Fruit fly (Drosophila melanogaster): ENCODE results near the gene His2Av.
A peak's percentile ranks its signal among the peaks of the same experiment; 100 is the strongest.

The His2Av gene

DNA sequence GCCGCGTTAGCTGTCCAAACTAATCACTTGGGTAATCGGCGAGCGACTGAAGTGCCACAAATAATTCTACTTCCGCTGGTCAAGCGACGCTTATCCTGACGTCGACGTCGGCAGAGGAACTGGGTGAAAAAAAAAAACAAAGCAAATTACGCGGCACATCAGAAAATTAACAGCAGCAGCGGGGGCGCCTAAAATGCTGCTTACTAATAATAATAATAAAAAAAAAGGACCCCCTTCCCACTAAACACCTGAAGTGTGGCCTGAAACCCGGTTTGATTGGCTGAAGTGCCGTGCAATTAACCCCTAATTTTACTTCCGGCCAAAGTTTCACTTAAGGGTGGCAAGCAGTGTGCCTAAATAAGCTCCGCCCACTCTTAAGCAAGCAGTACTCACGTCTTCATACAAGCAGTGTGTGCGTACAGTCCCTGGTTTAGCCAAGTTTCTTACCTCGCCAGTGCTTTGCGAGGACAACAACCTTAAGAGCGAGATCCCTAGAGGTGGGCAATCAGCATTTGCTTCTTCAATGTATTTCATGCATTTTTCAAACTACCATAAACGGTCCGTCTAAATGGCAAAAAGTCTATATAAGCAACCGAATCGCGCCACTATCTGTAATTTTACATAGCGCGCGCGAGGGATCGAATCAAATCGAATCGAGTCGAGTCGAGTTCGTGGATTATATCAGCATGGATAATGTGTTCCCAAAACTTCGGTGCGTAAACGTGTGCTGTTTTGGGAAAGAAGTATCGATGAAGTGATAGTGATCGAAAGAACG, 14.6 kb downstream of the His2Av start, which contains the start of the genes ro and T48 (continued):
- TF ChIP-seq Taf1 (GFP tag; IDR thresholded peaks at IDR 0.05) (no peak), CG9932 (GFP tag; IDR thresholded peaks at IDR 0.05) (peak; percentile 73), CG10959 (GFP tag; IDR thresholded peaks at IDR 0.05) (no peak), sna (GFP tag; IDR thresholded peaks at IDR 0.05; ENCODE audit: partially characterized antibody) (no peak), CG12769 (tag; optimal IDR thresholded peaks at IDR 0.05) (peak; percentile 81), fd96Cb (tag; optimal IDR thresholded peaks at IDR 0.05) (no peak), CG11085 (GFP tag; IDR thresholded peaks at IDR 0.05) (peak; percentile 42; the same call in 1 of the 2 replicates), Kr (GFP tag; optimal IDR thresholded peaks at IDR 0.05) (no peak), CG12659 (GFP tag; optimal IDR thresholded peaks at IDR 0.05) (peak; percentile 75), CG17912 (GFP tag; optimal IDR thresholded peaks at IDR 0.05) (peak; percentile 63), chif (GFP tag; optimal IDR thresholded peaks at IDR 0.05) (peak; percentile 44 to 53), CG13424 (tag; optimal IDR thresholded peaks at IDR 0.05) (peak; percentile 42), tup (GFP tag; optimal IDR thresholded peaks at IDR 0.05) (peak; percentile 51), CG3281 (GFP tag; optimal IDR thresholded peaks at IDR 0.05) (no peak), rib (GFP tag; IDR thresholded peaks at IDR 0.05) (no peak), CG11456 (GFP tag; IDR thresholded peaks at IDR 0.05) (peak; percentile 77; the same call in 2 of the 3 replicates), row (GFP tag; IDR thresholded peaks at IDR 0.05) (peak; percentile 46), CG14860 (GFP tag; IDR thresholded peaks at IDR 0.05; ENCODE audit: partially characterized antibody) (0 out of 3 replicates have a peak, but pooled peaks have one; percentile 8), pb (GFP tag; optimal IDR thresholded peaks at IDR 0.05) (peak; percentile 38), CG6254 (GFP tag; optimal IDR thresholded peaks at IDR 0.05) (no peak), abd-A (tag; optimal IDR thresholded peaks at IDR 0.05) (peak; percentile 60), Six4 (GFP tag; optimal IDR thresholded peaks at IDR 0.05) (peak; percentile 31), chinmo (GFP tag; IDR thresholded peaks at IDR 0.05; ENCODE audit: partially characterized antibody) (peak; percentile 91; the same call in 3 of the 4 replicates), wek (GFP tag; optimal IDR thresholded peaks at IDR 0.05) (no peak), CG4424 (GFP tag; optimal IDR thresholded peaks at IDR 0.05) (peak; percentile 59), CG17186 (GFP tag; optimal IDR thresholded peaks at IDR 0.05) (peak; percentile 5), Dbx (GFP tag; IDR thresholded peaks at IDR 0.05) (peak; percentile 66; the same call in 2 of the 3 replicates), Trl (optimal IDR thresholded peaks at IDR 0.05) (no peak), Trl (GFP tag; optimal IDR thresholded peaks at IDR 0.05) (peak; percentile 67), Stat92E (GFP tag; optimal IDR thresholded peaks at IDR 0.05) (peak in 1 of 3 experiments; percentile 87), ash1 (GFP tag; optimal IDR thresholded peaks at IDR 0.05) (peak; percentile 39), MTF-1 (GFP tag; optimal IDR thresholded peaks at IDR 0.05; ENCODE audit: borderline replicate concordance) (peak; percentile 10), CG33213 (GFP tag; optimal IDR thresholded peaks at IDR 0.05) (peak; percentile 98), vfl (GFP tag; optimal IDR thresholded peaks at IDR 0.05) (peak; percentile 9), CG9609 (GFP tag; optimal IDR thresholded peaks at IDR 0.05) (peak; percentile 37), CG8089 (GFP tag; optimal IDR thresholded peaks at IDR 0.05) (peak; percentile 46), trem (tag; optimal IDR thresholded peaks at IDR 0.05) (peak; percentile 84), CG5245 (GFP tag; optimal IDR thresholded peaks at IDR 0.05) (peak; percentile 22), Nf-YB (GFP tag; optimal IDR thresholded peaks at IDR 0.05) (peak; percentile 94), CG11723 (GFP tag; optimal IDR thresholded peaks at IDR 0.05) (no peak), CG5180 (GFP tag; optimal IDR thresholded peaks at IDR 0.05) (no peak), CG17385 (GFP tag; optimal IDR thresholded peaks at IDR 0.05) (peak; percentile 53), sim (GFP tag; IDR thresholded peaks at IDR 0.05) (no peak), zfh1 (GFP tag; IDR thresholded peaks at IDR 0.05) (peak; percentile 53; the same call in 1 of the 3 replicates), tin (GFP tag; optimal IDR thresholded peaks at IDR 0.05) (peak; percentile 51), zfh2 (GFP tag; optimal IDR thresholded peaks at IDR 0.05) (peak; percentile 66), HLH4C (GFP tag; IDR thresholded peaks at IDR 0.05; ENCODE audit: partially characterized antibody) (peak; percentile 61; the same call in 1 of the 3 replicates), CG14667 (GFP tag; IDR thresholded peaks at IDR 0.05) (no peak)
